ENCODE assay signal across 3 fruit fly cellular contexts in genomic region chr3R:24596881-24597280, dm6.
A peak's percentile ranks its signal among the peaks of the same experiment; 100 is the strongest.
TF ChIP-seq lines count a peak whose summit lies in the region.

No protein-coding gene starts in this region.

- no peak for TF ChIP-seq CTCF in whole organism, embryonic (GFP tag; optimal IDR thresholded peaks at IDR 0.05; lab: Kevin White, UChicago)

TF ChIP-seq in whole organism, adult, 20 proteins besides CTCF, POLR2A, EP300 and RAD21:
- TF ChIP-seq CG11617 (GFP tag; optimal IDR thresholded peaks at IDR 0.05; lab: Kevin White, UChicago) (no peak), Crg-1 (GFP tag; optimal IDR thresholded peaks at IDR 0.05; lab: Kevin White, UChicago) (no peak), Hr96 (GFP tag; optimal IDR thresholded peaks at IDR 0.05; lab: Kevin White, UChicago) (no peak), cic (GFP tag; optimal IDR thresholded peaks at IDR 0.05; lab: Kevin White, UChicago) (peak; percentile 48)

TF ChIP-seq in whole organism, embryonic, 481 proteins besides CTCF, POLR2A, EP300 and RAD21:
- TF ChIP-seq CG7556 (GFP tag; optimal IDR thresholded peaks at IDR 0.05; lab: Kevin White, UChicago), result no peak
- no peak for TF ChIP-seq CG2889 (GFP tag; IDR thresholded peaks at IDR 0.05; lab: Robert Waterston, UW)
- TF ChIP-seq zf30C (GFP tag; optimal IDR thresholded peaks at IDR 0.05; lab: Kevin White, UChicago), result no peak
- no peak for TF ChIP-seq CG10979 (tag; optimal IDR thresholded peaks at IDR 0.05; lab: Kevin White, UChicago)
- no peak for TF ChIP-seq ac (GFP tag; optimal IDR thresholded peaks at IDR 0.05; lab: Kevin White, UChicago)
- TF ChIP-seq D (optimal IDR thresholded peaks at IDR 0.05; lab: Kevin White, UChicago), result no peak
- peak; percentile 23 for TF ChIP-seq D (GFP tag; optimal IDR thresholded peaks at IDR 0.05; lab: Kevin White, UChicago)
- peak in 1 of 2 experiments; percentile 65 for TF ChIP-seq Hr78 (GFP tag; optimal IDR thresholded peaks at IDR 0.05; lab: Kevin White, UChicago)
- no peak for TF ChIP-seq row (GFP tag; IDR thresholded peaks at IDR 0.05; lab: Robert Waterston, UW)
- peak in 1 of 2 experiments; percentile 71 for TF ChIP-seq eve (GFP tag; optimal IDR thresholded peaks at IDR 0.05; lab: Kevin White, UChicago)
- TF ChIP-seq Bgb (GFP tag; IDR thresholded peaks at IDR 0.05; lab: Robert Waterston, UW; ENCODE audit: partially characterized antibody), result no peak
- TF ChIP-seq CG6654 (GFP tag; optimal IDR thresholded peaks at IDR 0.05; lab: Kevin White, UChicago), result no peak
- no peak for TF ChIP-seq CG4820 (GFP tag; optimal IDR thresholded peaks at IDR 0.05; lab: Kevin White, UChicago)
- peak; percentile 38 for TF ChIP-seq Med (GFP tag; lab: Kevin White, UChicago)
- peak; percentile 59 for TF ChIP-seq CG34376 (GFP tag; optimal IDR thresholded peaks at IDR 0.05; lab: Kevin White, UChicago)
- TF ChIP-seq CG17612 (GFP tag; IDR thresholded peaks at IDR 0.05; lab: Robert Waterston, UW), result no peak
- TF ChIP-seq ems (GFP tag; optimal IDR thresholded peaks at IDR 0.05; lab: Kevin White, UChicago), result no peak
- no peak for TF ChIP-seq GATAe (GFP tag; conservative IDR thresholded peaks at IDR 0.05; lab: Robert Waterston, UW)
- no peak for TF ChIP-seq sens-2 (GFP tag; IDR thresholded peaks at IDR 0.05; lab: Robert Waterston, UW)
- TF ChIP-seq CG15601 (tag; optimal IDR thresholded peaks at IDR 0.05; lab: Kevin White, UChicago), result no peak
- 0 out of 4 replicates have a peak, but pooled peaks have one; percentile 48 for TF ChIP-seq chinmo (GFP tag; IDR thresholded peaks at IDR 0.05; lab: Robert Waterston, UW; ENCODE audit: partially characterized antibody)
- no peak for TF ChIP-seq Meics (GFP tag; optimal IDR thresholded peaks at IDR 0.05; lab: Kevin White, UChicago)
- TF ChIP-seq CG6813 (GFP tag; optimal IDR thresholded peaks at IDR 0.05; lab: Kevin White, UChicago), result no peak
- no peak for TF ChIP-seq Ravus (GFP tag; IDR thresholded peaks at IDR 0.05; lab: Robert Waterston, UW)
- TF ChIP-seq nmo (GFP tag; optimal IDR thresholded peaks at IDR 0.05; lab: Kevin White, UChicago), result no peak
- TF ChIP-seq CG7271 (tag; optimal IDR thresholded peaks at IDR 0.05; lab: Kevin White, UChicago), result no peak
- TF ChIP-seq Xbp1 (GFP tag; optimal IDR thresholded peaks at IDR 0.05; lab: Kevin White, UChicago), result no peak
- no peak for TF ChIP-seq CG6854 (GFP tag; optimal IDR thresholded peaks at IDR 0.05; lab: Kevin White, UChicago)
- TF ChIP-seq gsb (GFP tag; IDR thresholded peaks at IDR 0.05; lab: Robert Waterston, UW), result no peak
- TF ChIP-seq ci (GFP tag; IDR thresholded peaks at IDR 0.05; lab: Robert Waterston, UW), result 0 out of 3 replicates have a peak, but pooled peaks have one; percentile 10
- TF ChIP-seq exex (tag; optimal IDR thresholded peaks at IDR 0.05; lab: Kevin White, UChicago), result peak; percentile 92
- no peak for TF ChIP-seq CG30431 (GFP tag; optimal IDR thresholded peaks at IDR 0.05; lab: Kevin White, UChicago)
- no peak for TF ChIP-seq CG4282 (GFP tag; optimal IDR thresholded peaks at IDR 0.05; lab: Kevin White, UChicago)
- no peak for TF ChIP-seq disco-r (GFP tag; optimal IDR thresholded peaks at IDR 0.05; lab: Kevin White, UChicago)
- peak; percentile 70 for TF ChIP-seq sug (tag; optimal IDR thresholded peaks at IDR 0.05; lab: Kevin White, UChicago)
- TF ChIP-seq mirr (GFP tag; optimal IDR thresholded peaks at IDR 0.05; lab: Kevin White, UChicago), result peak; percentile 45
- TF ChIP-seq Ada2b (GFP tag; IDR thresholded peaks at IDR 0.05; lab: Robert Waterston, UW), result no peak
- TF ChIP-seq lab (GFP tag; optimal IDR thresholded peaks at IDR 0.05; lab: Kevin White, UChicago), result peak; percentile 6
- TF ChIP-seq CG13894 (tag; optimal IDR thresholded peaks at IDR 0.05; lab: Kevin White, UChicago), result no peak
- peak; percentile 58 for TF ChIP-seq grn (GFP tag; optimal IDR thresholded peaks at IDR 0.05; lab: Kevin White, UChicago)
- no peak for TF ChIP-seq bowl (GFP tag; IDR thresholded peaks at IDR 0.05; lab: Robert Waterston, UW)
- TF ChIP-seq Aef1 (GFP tag; IDR thresholded peaks at IDR 0.05; lab: Robert Waterston, UW), result no peak
- no peak for TF ChIP-seq CG11247 (GFP tag; IDR thresholded peaks at IDR 0.05; lab: Robert Waterston, UW)
- TF ChIP-seq HmgZ (tag; optimal IDR thresholded peaks at IDR 0.05; lab: Kevin White, UChicago), result no peak
- no peak for TF ChIP-seq Hsf (GFP tag; optimal IDR thresholded peaks at IDR 0.05; lab: Kevin White, UChicago)

TF ChIP-seq in whole organism, prepupa, 60 proteins besides CTCF, POLR2A, EP300 and RAD21:
- TF ChIP-seq vri (GFP tag; optimal IDR thresholded peaks at IDR 0.05; lab: Kevin White, UChicago) (peak; percentile 41), CG11762 (GFP tag; optimal IDR thresholded peaks at IDR 0.05; lab: Kevin White, UChicago; ENCODE audit: insufficient read depth) (no peak), topi (GFP tag; optimal IDR thresholded peaks at IDR 0.05; lab: Kevin White, UChicago) (no peak), Smox (GFP tag; optimal IDR thresholded peaks at IDR 0.05; lab: Kevin White, UChicago) (no peak), svp (GFP tag; lab: Kevin White, UChicago) (no peak)
TF ChIP-seq in whole organism, prepupa: peak in this region for 1.
